Fruit fly (Drosophila melanogaster): ENCODE results near the gene Alg7.

Gene Alg7

DNA sequence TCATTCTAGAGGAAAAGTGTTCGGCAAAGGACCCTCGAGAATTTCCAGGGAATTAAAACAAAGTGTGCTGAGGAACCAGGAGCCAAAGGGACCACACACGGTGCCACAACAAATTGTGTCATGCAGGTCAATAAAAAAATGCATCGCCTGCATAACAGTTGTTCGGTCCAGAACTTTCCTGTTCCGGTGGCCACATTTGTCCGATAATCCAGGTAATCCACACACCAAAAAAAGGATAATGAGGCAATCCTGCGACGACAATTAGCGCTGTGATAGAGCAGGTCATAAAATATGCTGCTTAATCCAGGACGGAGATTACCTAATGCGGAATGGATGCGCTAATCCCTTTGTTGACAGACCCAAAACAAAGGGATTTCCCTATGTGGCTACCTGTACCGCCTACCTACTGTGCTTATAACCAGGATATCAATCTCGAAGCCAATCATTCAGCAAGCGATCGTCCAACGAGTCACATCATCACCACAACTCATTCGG lies 50.4 kb downstream of the Alg7 start, which contains the start of gene CG16815:
CG16815 (plus strand) TSS at position 445 of the 495 bp plus-strand sequence.
- no peak for TF ChIP-seq insv (optimal IDR thresholded peaks at IDR 0.05)
- no peak for TF ChIP-seq ttk (optimal IDR thresholded peaks at IDR 0.05)
- TF ChIP-seq psq (optimal IDR thresholded peaks at IDR 0.05) = no peak
- no peak for TF ChIP-seq h (optimal IDR thresholded peaks at IDR 0.05)
- no peak for TF ChIP-seq Sin3A (optimal IDR thresholded peaks at IDR 0.05)
- no peak for TF ChIP-seq Myc (optimal IDR thresholded peaks at IDR 0.05)

DNA sequence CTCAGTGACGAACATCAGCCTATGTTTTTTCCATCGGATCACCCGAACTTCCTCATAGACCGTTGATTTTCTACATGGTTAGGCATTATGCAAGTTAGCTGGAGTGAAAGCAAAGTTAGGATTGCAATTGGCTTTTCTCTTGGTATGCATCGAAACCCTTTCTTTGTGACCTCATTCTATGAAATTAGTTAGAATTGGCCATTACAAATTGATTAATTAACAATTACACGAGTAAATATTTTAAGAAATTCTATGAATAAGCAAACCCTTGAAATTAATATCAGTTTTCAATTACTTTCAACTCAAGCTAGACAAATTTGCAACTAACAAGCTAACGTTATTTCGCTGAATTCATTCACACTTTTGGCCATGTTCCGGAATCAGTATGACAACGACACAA lies 52.7 kb downstream of the Alg7 start, which contains the start of gene Prosalpha6T:
Prosalpha6T (plus strand) TSS at position 301 of the 400 bp plus-strand sequence.
- no peak for TF ChIP-seq ttk (optimal IDR thresholded peaks at IDR 0.05)
- no peak for TF ChIP-seq Sin3A (optimal IDR thresholded peaks at IDR 0.05)
- no peak for TF ChIP-seq h (optimal IDR thresholded peaks at IDR 0.05)
- no peak for TF ChIP-seq insv (optimal IDR thresholded peaks at IDR 0.05)
- TF ChIP-seq psq (optimal IDR thresholded peaks at IDR 0.05) = no peak
- no peak for TF ChIP-seq Myc (optimal IDR thresholded peaks at IDR 0.05)
